Worm (Caenorhabditis elegans) whole organism, midembryonic: Measurements from ENCODE around the gene C55C3.73.

Source experiments
- T22C8.4 ChIP-seq: fragments of 200-800 bp; sonication (Bioruptor generic); IDR thresholded peaks from 2 replicates; pipeline ENCODE4 v1.3.6; 2022; ENCODE audit warnings: missing genetic modification characterization, missing compliant biosample characterization
- cog-1 ChIP-seq: sonication (generic microtip); optimal IDR thresholded peaks from 2 replicates; lab custom pipeline; 2016; ENCODE audit warnings: missing genetic modification characterization, missing compliant biosample characterization
- flt-1 ChIP-seq: fragments of 200-800 bp; sonication (Bioruptor generic); IDR thresholded peaks from 2 replicates; pipeline ENCODE4 v1.3.6; 2022; ENCODE audit warnings: missing genetic modification characterization, missing compliant biosample characterization
- klf-2 ChIP-seq: fragments of 200-800 bp; sonication (Bioruptor generic); conservative IDR thresholded peaks from 2 replicates; pipeline ENCODE4 v1.3.6; 2022; ENCODE audit warnings: missing genetic modification reagents, missing genetic modification characterization, missing compliant biosample characterization
- med-1 ChIP-seq: sonication (generic microtip); optimal IDR thresholded peaks from 2 replicates; lab custom pipeline; 2017; ENCODE audit warnings: missing genetic modification characterization, mild to moderate bottlenecking, missing compliant biosample characterization, antibody characterized with exemption, missing genetic modification reagents; ENCODE audit not compliant: insufficient read depth
- ref-1 ChIP-seq: fragments of 200-800 bp; sonication (Bioruptor generic); conservative IDR thresholded peaks from 2 replicates; pipeline ENCODE4 v1.3.6; 2022; ENCODE audit warnings: missing genetic modification reagents, missing genetic modification characterization, missing compliant biosample characterization
- tab-1 ChIP-seq: fragments of 200-800 bp; sonication (Bioruptor generic); IDR thresholded peaks from 2 replicates; pipeline ENCODE4 v1.3.6; 2022; ENCODE audit warnings: missing genetic modification characterization, missing compliant biosample characterization
- ztf-23 ChIP-seq: fragments of 200-800 bp; sonication (Bioruptor generic); IDR thresholded peaks from 2 replicates; pipeline ENCODE4 v1.3.6; 2022; ENCODE audit warnings: missing genetic modification reagents, missing genetic modification characterization, missing compliant biosample characterization
- ztf-29 ChIP-seq: fragments of 200-800 bp; sonication (Bioruptor generic); IDR thresholded peaks from 2 replicates; pipeline ENCODE4 v1.3.6; 2022; ENCODE audit warnings: missing genetic modification reagents, missing genetic modification characterization, missing compliant biosample characterization

The C55C3.73 gene

DNA sequence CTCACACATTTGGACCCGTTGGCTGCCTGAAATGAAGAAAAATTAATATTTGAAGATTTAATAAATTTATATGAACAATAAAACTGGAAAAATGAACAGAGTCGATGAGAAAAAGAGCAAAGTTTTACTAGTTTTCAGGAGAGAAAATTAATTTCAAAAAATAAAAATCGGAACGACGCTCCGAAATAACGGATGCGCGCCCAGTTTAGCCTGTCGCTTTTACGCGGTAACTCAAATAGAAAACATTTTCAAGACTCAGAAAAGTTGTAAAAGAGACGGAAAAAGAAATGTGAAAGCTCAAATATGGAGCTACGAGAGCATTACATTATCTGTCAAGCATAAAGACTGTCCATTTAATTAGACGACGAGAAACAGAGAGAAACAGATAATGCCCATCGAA, at the start of gene C55C3.73, which contains the start of gene perm-5:
Gene C55C3.73 (minus strand): TSS at position 9 of the 400 bp plus-strand sequence.
Gene perm-5 (minus strand): TSS at position 26 of the 400 bp plus-strand sequence.
- TF ChIP-seq klf-2 (GFP tag; lab: Robert Waterston, UW), result no peak
- no peak for TF ChIP-seq T22C8.4
- no peak for TF ChIP-seq med-1 (GFP tag; lab: Kevin White, UChicago)
- no peak for TF ChIP-seq flt-1 (GFP tag; lab: Robert Waterston, UW)
- TF ChIP-seq ztf-23 (GFP tag; lab: Robert Waterston, UW), result no peak
- no peak for TF ChIP-seq ztf-29 (GFP tag; lab: Robert Waterston, UW)
- TF ChIP-seq tab-1, result no peak
- TF ChIP-seq cog-1 (tag; lab: Kevin White, UChicago), result no peak
- TF ChIP-seq ref-1 (GFP tag; lab: Robert Waterston, UW), result no peak

DNA sequence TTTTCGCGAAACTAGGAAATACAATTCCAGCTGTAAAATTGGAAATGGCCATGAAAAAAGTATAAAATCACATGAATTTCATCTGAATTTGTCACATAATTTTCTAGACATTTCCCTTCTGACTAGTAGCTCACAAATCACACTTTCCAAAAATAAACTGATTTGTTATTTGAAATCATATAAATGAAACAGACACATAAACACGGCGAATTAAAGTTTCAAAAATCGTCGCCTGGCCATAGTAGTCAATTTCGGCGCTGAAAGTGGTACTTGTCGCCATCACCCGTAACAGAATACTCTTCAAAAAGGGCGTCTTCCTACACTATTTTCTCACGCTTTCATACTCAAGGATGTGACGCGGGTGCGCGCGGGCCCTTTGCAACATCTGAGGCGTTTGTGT, 49.5 kb upstream of the C55C3.73 start:
- TF ChIP-seq flt-1 (GFP tag; lab: Robert Waterston, UW) (no peak), klf-2 (GFP tag; lab: Robert Waterston, UW) (no peak), tab-1 (no peak), T22C8.4 (no peak)

- no peak for TF ChIP-seq flt-1 (GFP tag; lab: Robert Waterston, UW)
- TF ChIP-seq ref-1 (GFP tag; lab: Robert Waterston, UW), result no peak
- TF ChIP-seq klf-2 (GFP tag; lab: Robert Waterston, UW), result no peak
- no peak for TF ChIP-seq ztf-29 (GFP tag; lab: Robert Waterston, UW)
- TF ChIP-seq tab-1, result no peak
- TF ChIP-seq ztf-23 (GFP tag; lab: Robert Waterston, UW), result no peak
- no peak for TF ChIP-seq cog-1 (tag; lab: Kevin White, UChicago)
- no peak for TF ChIP-seq T22C8.4
- TF ChIP-seq med-1 (GFP tag; lab: Kevin White, UChicago), result no peak
Observed at ce11 chrIV:5751997-5752396, 48.7 kb upstream of the C55C3.73 start.

DNA sequence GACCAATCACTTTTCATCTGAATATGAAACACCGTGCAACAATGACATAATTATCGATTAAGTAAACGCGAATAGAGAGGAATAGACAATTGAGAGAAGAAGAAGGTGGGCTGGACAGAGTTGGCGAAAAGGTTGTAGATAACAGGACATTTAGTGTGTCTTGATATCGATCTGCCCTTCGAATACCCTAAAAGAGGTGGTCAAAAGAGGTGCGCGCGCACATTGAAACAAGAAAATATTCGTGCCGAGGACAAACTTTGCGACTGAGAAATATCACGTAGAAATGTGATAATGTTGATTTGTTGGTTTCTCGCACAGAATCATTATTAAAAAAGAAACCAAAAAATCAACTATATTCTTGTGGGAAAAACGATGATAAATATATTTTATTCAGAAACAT, 46.6 kb upstream of the C55C3.73 start:
- TF ChIP-seq med-1 (GFP tag; lab: Kevin White, UChicago), result no peak
- no peak for TF ChIP-seq klf-2 (GFP tag; lab: Robert Waterston, UW)
- no peak for TF ChIP-seq ref-1 (GFP tag; lab: Robert Waterston, UW)
- no peak for TF ChIP-seq T22C8.4
- TF ChIP-seq cog-1 (tag; lab: Kevin White, UChicago), result no peak
- no peak for TF ChIP-seq ztf-23 (GFP tag; lab: Robert Waterston, UW)
- TF ChIP-seq tab-1, result no peak
- TF ChIP-seq ztf-29 (GFP tag; lab: Robert Waterston, UW), result no peak
- no peak for TF ChIP-seq flt-1 (GFP tag; lab: Robert Waterston, UW)

- TF ChIP-seq ztf-23 (GFP tag; lab: Robert Waterston, UW) (no peak), T22C8.4 (no peak), tab-1 (no peak), flt-1 (GFP tag; lab: Robert Waterston, UW) (no peak), cog-1 (tag; lab: Kevin White, UChicago) (no peak), ref-1 (GFP tag; lab: Robert Waterston, UW) (no peak), ztf-29 (GFP tag; lab: Robert Waterston, UW) (no peak), klf-2 (GFP tag; lab: Robert Waterston, UW) (no peak), med-1 (GFP tag; lab: Kevin White, UChicago) (no peak)
Observed at ce11 chrIV:5744114-5744513, 40.9 kb upstream of the C55C3.73 start, which contains the start of gene C45E5.1. Gene C45E5.1, plus strand, starts transcription at chrIV:5744403.

DNA sequence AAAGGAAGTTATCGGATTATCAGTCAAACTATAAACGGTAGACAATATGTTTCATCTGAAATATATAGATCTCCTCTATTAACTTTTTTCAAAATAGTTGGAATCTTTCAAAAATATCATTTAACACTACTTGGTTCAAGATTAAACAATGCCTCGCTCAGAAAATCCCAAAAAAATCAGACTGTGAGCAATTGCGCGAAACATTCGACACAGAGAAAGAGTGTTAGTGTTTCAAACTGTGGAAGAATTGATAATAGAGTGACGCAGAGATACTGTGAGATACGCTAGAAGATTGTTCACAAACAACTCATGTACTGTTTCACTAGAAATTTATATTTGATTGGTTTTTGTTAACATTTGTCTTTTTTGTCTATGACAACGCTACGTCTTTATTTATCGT, 37.8 kb upstream of the C55C3.73 start, which contains the start of gene chil-11:
Gene chil-11 (plus strand): TSS at position 301 of the 400 bp plus-strand sequence.
- TF ChIP-seq T22C8.4 (no peak), med-1 (GFP tag; lab: Kevin White, UChicago) (no peak), tab-1 (no peak), cog-1 (tag; lab: Kevin White, UChicago) (no peak), ref-1 (GFP tag; lab: Robert Waterston, UW) (no peak), ztf-23 (GFP tag; lab: Robert Waterston, UW) (no peak), ztf-29 (GFP tag; lab: Robert Waterston, UW) (no peak), klf-2 (GFP tag; lab: Robert Waterston, UW) (no peak), flt-1 (GFP tag; lab: Robert Waterston, UW) (no peak)

DNA sequence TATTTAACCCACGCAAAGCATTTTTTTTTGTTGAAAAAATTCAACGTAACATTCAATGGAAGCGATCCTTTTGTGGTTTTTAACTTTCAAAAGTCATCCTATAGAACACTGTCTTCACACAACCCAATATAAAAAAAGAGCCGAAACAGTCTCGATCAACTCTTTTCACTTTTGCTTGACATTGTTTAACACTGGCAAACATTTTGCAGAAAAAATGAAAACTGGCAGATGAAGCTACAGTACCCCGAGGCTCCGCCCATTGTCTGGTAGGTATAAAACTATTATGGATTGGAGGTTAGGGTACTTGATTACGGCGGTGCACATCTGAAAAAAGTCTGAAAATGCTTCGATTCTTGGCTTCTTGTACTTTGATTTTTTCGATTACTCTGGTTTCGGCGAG, 31.5 kb upstream of the C55C3.73 start, which contains the start of gene cpg-18:
Gene cpg-18 (plus strand): TSS at position 301 of the 400 bp plus-strand sequence.
- TF ChIP-seq cog-1 (tag; lab: Kevin White, UChicago), result no peak
- no peak for TF ChIP-seq ztf-23 (GFP tag; lab: Robert Waterston, UW)
- no peak for TF ChIP-seq flt-1 (GFP tag; lab: Robert Waterston, UW)
- no peak for TF ChIP-seq tab-1
- no peak for TF ChIP-seq ref-1 (GFP tag; lab: Robert Waterston, UW)
- no peak for TF ChIP-seq T22C8.4
- no peak for TF ChIP-seq ztf-29 (GFP tag; lab: Robert Waterston, UW)
- no peak for TF ChIP-seq med-1 (GFP tag; lab: Kevin White, UChicago)
- TF ChIP-seq klf-2 (GFP tag; lab: Robert Waterston, UW), result no peak

ce11 chrIV:5731597-5731996, 28.3 kb upstream of the C55C3.73 start, which contains the start of gene H35B03.2:
Gene H35B03.2, minus strand, starts transcription at chrIV:5731674.
- TF ChIP-seq klf-2 (GFP tag; lab: Robert Waterston, UW) (no peak), flt-1 (GFP tag; lab: Robert Waterston, UW) (no peak), tab-1 (no peak), ref-1 (GFP tag; lab: Robert Waterston, UW) (no peak), ztf-29 (GFP tag; lab: Robert Waterston, UW) (no peak), med-1 (GFP tag; lab: Kevin White, UChicago) (no peak), ztf-23 (GFP tag; lab: Robert Waterston, UW) (no peak), cog-1 (tag; lab: Kevin White, UChicago) (no peak), T22C8.4 (no peak)

ce11 chrIV:5725300-5725699, 22.0 kb upstream of the C55C3.73 start, which contains the start of gene H35B03.1:
Gene H35B03.1, plus strand, starts transcription at chrIV:5725600.
- no peak for TF ChIP-seq ref-1 (GFP tag; lab: Robert Waterston, UW)
- no peak for TF ChIP-seq med-1 (GFP tag; lab: Kevin White, UChicago)
- TF ChIP-seq klf-2 (GFP tag; lab: Robert Waterston, UW), result no peak
- no peak for TF ChIP-seq ztf-29 (GFP tag; lab: Robert Waterston, UW)
- TF ChIP-seq T22C8.4, result no peak
- TF ChIP-seq tab-1, result no peak
- no peak for TF ChIP-seq cog-1 (tag; lab: Kevin White, UChicago)
- TF ChIP-seq ztf-23 (GFP tag; lab: Robert Waterston, UW), result no peak
